Fruit fly (Drosophila melanogaster): ENCODE data around the gene CG9536.

CG9536 gene

dm6 chr2L:6455955-6456599, 20.7 kb downstream of the CG9536 start, which contains the start of gene frj (continued):
- TF ChIP-seq abd-A (tag; optimal IDR thresholded peaks at IDR 0.05) (no peak), gcm2 (GFP tag; optimal IDR thresholded peaks at IDR 0.05) (no peak), Bteb2 (GFP tag; optimal IDR thresholded peaks at IDR 0.05) (peak; percentile 33), az2 (GFP tag; optimal IDR thresholded peaks at IDR 0.05) (peak; percentile 53), hkb (optimal IDR thresholded peaks at IDR 0.05) (peak; percentile 55), hkb (GFP tag; IDR thresholded peaks at IDR 0.05) (peak; percentile 28; the same call in 1 of the 2 replicates), CG12071 (GFP tag; optimal IDR thresholded peaks at IDR 0.05) (no peak), CoRest (tag; optimal IDR thresholded peaks at IDR 0.05) (peak; percentile 80), cato (GFP tag; optimal IDR thresholded peaks at IDR 0.05; ENCODE audit: borderline replicate concordance) (peak; percentile 61), sima (GFP tag; optimal IDR thresholded peaks at IDR 0.05) (no peak), CG4328 (GFP tag; optimal IDR thresholded peaks at IDR 0.05) (peak; percentile 20), knrl (GFP tag; IDR thresholded peaks at IDR 0.05; ENCODE audit: partially characterized antibody) (peak; percentile 78), Dp (GFP tag; optimal IDR thresholded peaks at IDR 0.05) (peak; percentile 45), croc (GFP tag; conservative IDR thresholded peaks at IDR 0.05) (peak; percentile 30; the same call in 1 of the 3 replicates), CG1603 (tag; optimal IDR thresholded peaks at IDR 0.05) (peak; percentile 88), CG4404 (GFP tag; IDR thresholded peaks at IDR 0.05) (peak; percentile 49; the same call in 1 of the 2 replicates), CG10209 (GFP tag; optimal IDR thresholded peaks at IDR 0.05) (peak; percentile 53), Drgx (GFP tag; IDR thresholded peaks at IDR 0.05) (peak; percentile 36; the same call in 1 of the 2 replicates), CG11696 (GFP tag; IDR thresholded peaks at IDR 0.05) (no peak), Fer3 (tag; optimal IDR thresholded peaks at IDR 0.05) (peak; percentile 41), crc (GFP tag; optimal IDR thresholded peaks at IDR 0.05) (peak; percentile 29), CG32767 (GFP tag; IDR thresholded peaks at IDR 0.05) (no peak), nmo (GFP tag; optimal IDR thresholded peaks at IDR 0.05) (peak; percentile 87), CG6175 (GFP tag; IDR thresholded peaks at IDR 0.05) (0 out of 3 replicates have a peak, but pooled peaks have one; percentile 41), chm (GFP tag; IDR thresholded peaks at IDR 0.05) (no peak), Dek (tag; optimal IDR thresholded peaks at IDR 0.05) (peak; percentile 57), Awh (GFP tag; IDR thresholded peaks at IDR 0.05) (no peak), disco-r (GFP tag; optimal IDR thresholded peaks at IDR 0.05) (no peak), Med (GFP tag) (peak; percentile 93), Gsc (GFP tag; IDR thresholded peaks at IDR 0.05) (no peak), Sry-δ (GFP tag; optimal IDR thresholded peaks at IDR 0.05) (peak; percentile 88), mirr (GFP tag; optimal IDR thresholded peaks at IDR 0.05) (no peak), CG7987 (GFP tag; optimal IDR thresholded peaks at IDR 0.05) (no peak), ara (GFP tag; IDR thresholded peaks at IDR 0.05) (no peak), Optix (GFP tag; IDR thresholded peaks at IDR 0.05) (peak; percentile 63; the same call in 2 of the 3 replicates), CG12942 (GFP tag; optimal IDR thresholded peaks at IDR 0.05) (peak; percentile 70), CG15011 (GFP tag; optimal IDR thresholded peaks at IDR 0.05) (peak; percentile 19), nerfin-2 (GFP tag; IDR thresholded peaks at IDR 0.05; ENCODE audit: partially characterized antibody) (0 out of 2 replicates have a peak, but pooled peaks have one; percentile 13), Hr51 (GFP tag; optimal IDR thresholded peaks at IDR 0.05) (peak; percentile 60 to 64), lov (optimal IDR thresholded peaks at IDR 0.05) (no peak), lov (GFP tag; IDR thresholded peaks at IDR 0.05) (peak; percentile 47; the same call in 1 of the 3 replicates), usp (GFP tag; optimal IDR thresholded peaks at IDR 0.05) (no peak), CG9876 (GFP tag; optimal IDR thresholded peaks at IDR 0.05) (peak; percentile 81), CG4360 (GFP tag; IDR thresholded peaks at IDR 0.05) (no peak), p53 (GFP tag; optimal IDR thresholded peaks at IDR 0.05) (peak; percentile 60), CG14050 (GFP tag; IDR thresholded peaks at IDR 0.05) (0 out of 3 replicates have a peak, but pooled peaks have one; percentile 32), H15 (GFP tag; IDR thresholded peaks at IDR 0.05) (no peak), H2.0 (GFP tag; IDR thresholded peaks at IDR 0.05) (peak; percentile 56), HLH4C (GFP tag; IDR thresholded peaks at IDR 0.05; ENCODE audit: partially characterized antibody) (0 out of 3 replicates have a peak, but pooled peaks have one; percentile 45), CG8281 (tag; optimal IDR thresholded peaks at IDR 0.05) (peak; percentile 24)
